Fruit fly (Drosophila melanogaster) whole organism, adult: Measurements from ENCODE around the gene CG17292.

Source experiments
- CG12768 ChIP-seq: fragments of 200-800 bp; sonication (Bioruptor generic); optimal IDR thresholded peaks from 2 replicates; lab custom pipeline; 2017; ENCODE audit warnings: missing biosample characterization, missing genetic modification characterization, mild to moderate bottlenecking, moderate library complexity, missing genetic modification reagents
- CG33017 ChIP-seq: fragments of 200-800 bp; sonication (Bioruptor generic); optimal IDR thresholded peaks from 2 replicates; lab custom pipeline; 2018; ENCODE audit warnings: missing biosample characterization, mild to moderate bottlenecking, missing genetic modification characterization, moderate library complexity
- CG7045 ChIP-seq: fragments of 200-800 bp; sonication (Bioruptor generic); optimal IDR thresholded peaks from 2 replicates; lab custom pipeline; 2017; ENCODE audit warnings: missing biosample characterization, mild to moderate bottlenecking, missing genetic modification characterization
- Clk ChIP-seq: fragments of 200-800 bp; sonication (Bioruptor generic); optimal IDR thresholded peaks from 2 replicates; lab custom pipeline; 2017; ENCODE audit warnings: missing biosample characterization, missing genetic modification characterization
- Hr96 ChIP-seq: fragments of 200-800 bp; sonication (Bioruptor generic); optimal IDR thresholded peaks from 2 replicates; lab custom pipeline; 2016; ENCODE audit warnings: missing biosample characterization, missing genetic modification characterization
- bab1 ChIP-seq: fragments of 200-800 bp; sonication (Bioruptor generic); optimal IDR thresholded peaks from 3 replicates; lab custom pipeline; 2019; ENCODE audit warnings: missing biosample characterization, mild to moderate bottlenecking, missing genetic modification characterization, moderate library complexity
- cic ChIP-seq: fragments of 200-800 bp; sonication (Bioruptor generic); optimal IDR thresholded peaks from 2 replicates; lab custom pipeline; 2017; ENCODE audit warnings: missing biosample characterization, mild to moderate bottlenecking, missing genetic modification characterization, moderate library complexity
- kay ChIP-seq: fragments of 200-800 bp; sonication (Bioruptor generic); peaks from one replicate; lab custom pipeline; 2016; ENCODE audit warnings: missing biosample characterization, missing genetic modification characterization, borderline replicate concordance
- pad ChIP-seq: fragments of 200-800 bp; sonication (Bioruptor generic); optimal IDR thresholded peaks from 3 replicates; lab custom pipeline; 2017; ENCODE audit warnings: missing biosample characterization, missing genetic modification characterization, mild to moderate bottlenecking, moderate library complexity, missing genetic modification reagents
- tj ChIP-seq: fragments of 200-800 bp; sonication (Bioruptor generic); optimal IDR thresholded peaks from 3 replicates; lab custom pipeline; 2017; ENCODE audit warnings: missing biosample characterization, mild to moderate bottlenecking, missing genetic modification characterization, moderate library complexity

dm6 chr2L:8394840-8395239, 24.6 kb downstream of the CG17292 start, which contains the start of gene Peritrophin-15b:
- no peak for TF ChIP-seq CG12768 (GFP tag; lab: Kevin White, UChicago)
- no peak for TF ChIP-seq tj
- TF ChIP-seq pad (GFP tag; lab: Kevin White, UChicago), result no peak
- no peak for TF ChIP-seq Clk (GFP tag; lab: Kevin White, UChicago)
- no peak for TF ChIP-seq bab1 (GFP tag; lab: Kevin White, UChicago)
- no peak for TF ChIP-seq Hr96 (GFP tag; lab: Kevin White, UChicago)
- no peak for TF ChIP-seq CG7045
- TF ChIP-seq kay (GFP tag; lab: Kevin White, UChicago), result no peak
- no peak for TF ChIP-seq CG33017 (tag; lab: Kevin White, UChicago)
- TF ChIP-seq cic, result no peak
